Fruit fly (Drosophila melanogaster): ENCODE results near the gene naz.

Gene naz

dm6 chr3R:18298900-18299321 lies 29.8 kb downstream of the naz start, which contains the start of gene Dlc90F (continued):
- no peak for TF ChIP-seq BtbVII (GFP tag; optimal IDR thresholded peaks at IDR 0.05)
- peak; percentile 34 for TF ChIP-seq Fer2 (tag; optimal IDR thresholded peaks at IDR 0.05)
- peak; percentile 41 for TF ChIP-seq CG16863 (GFP tag; optimal IDR thresholded peaks at IDR 0.05)
- peak; percentile 62 for TF ChIP-seq Oaz (GFP tag; IDR thresholded peaks at IDR 0.05)
- TF ChIP-seq bigmax (GFP tag; optimal IDR thresholded peaks at IDR 0.05), result peak; percentile 27
- TF ChIP-seq her (GFP tag; optimal IDR thresholded peaks at IDR 0.05), result peak; percentile 54
- TF ChIP-seq CG12219 (GFP tag; optimal IDR thresholded peaks at IDR 0.05), result no peak
- no peak for TF ChIP-seq CG8359 (GFP tag; optimal IDR thresholded peaks at IDR 0.05; ENCODE audit: borderline replicate concordance)
- 0 out of 3 replicates have a peak, but pooled peaks have one; percentile 39 for TF ChIP-seq otp (GFP tag; IDR thresholded peaks at IDR 0.05)
- no peak for TF ChIP-seq pita (GFP tag; optimal IDR thresholded peaks at IDR 0.05)
- TF ChIP-seq CG12744 (GFP tag; optimal IDR thresholded peaks at IDR 0.05), result peak; percentile 64
- no peak for TF ChIP-seq Hey (tag; optimal IDR thresholded peaks at IDR 0.05)
- peak; percentile 13 for TF ChIP-seq CG6654 (GFP tag; optimal IDR thresholded peaks at IDR 0.05)
- TF ChIP-seq CG32532 (GFP tag; IDR thresholded peaks at IDR 0.05), result peak; percentile 84
- TF ChIP-seq CG18764 (GFP tag; optimal IDR thresholded peaks at IDR 0.05), result peak; percentile 38
- no peak for TF ChIP-seq CG6813 (GFP tag; optimal IDR thresholded peaks at IDR 0.05)
- peak; percentile 11 for TF ChIP-seq CG17912 (GFP tag; optimal IDR thresholded peaks at IDR 0.05)
- peak; percentile 53 for TF ChIP-seq Dad (GFP tag; optimal IDR thresholded peaks at IDR 0.05)
- TF ChIP-seq CG16815 (GFP tag; optimal IDR thresholded peaks at IDR 0.05), result peak; percentile 64
- TF ChIP-seq Abd-B (GFP tag; optimal IDR thresholded peaks at IDR 0.05), result peak; percentile 95
- peak; percentile 12 for TF ChIP-seq Asciz (GFP tag; optimal IDR thresholded peaks at IDR 0.05)
- no peak for TF ChIP-seq CG15269 (tag; optimal IDR thresholded peaks at IDR 0.05)
- TF ChIP-seq ac (GFP tag; optimal IDR thresholded peaks at IDR 0.05), result no peak
- TF ChIP-seq CG10565 (GFP tag; optimal IDR thresholded peaks at IDR 0.05), result no peak
- peak; percentile 67 for TF ChIP-seq Tbp (GFP tag; optimal IDR thresholded peaks at IDR 0.05)
- peak; percentile 67 for TF ChIP-seq B-H2 (GFP tag; optimal IDR thresholded peaks at IDR 0.05)
- TF ChIP-seq chinmo (GFP tag; IDR thresholded peaks at IDR 0.05; ENCODE audit: partially characterized antibody), result no peak
- TF ChIP-seq tap (tag; optimal IDR thresholded peaks at IDR 0.05), result no peak
- TF ChIP-seq CG7928 (GFP tag; optimal IDR thresholded peaks at IDR 0.05), result peak; percentile 67
- peak; percentile 67 for TF ChIP-seq pb (GFP tag; optimal IDR thresholded peaks at IDR 0.05)
- TF ChIP-seq CG2678 (tag; optimal IDR thresholded peaks at IDR 0.05), result peak; percentile 76
- TF ChIP-seq CG3163 (GFP tag; optimal IDR thresholded peaks at IDR 0.05), result peak; percentile 55
- TF ChIP-seq CG3995 (GFP tag; optimal IDR thresholded peaks at IDR 0.05), result peak; percentile 65
- no peak for TF ChIP-seq zf30C (GFP tag; optimal IDR thresholded peaks at IDR 0.05)
- peak; percentile 90 for TF ChIP-seq CoRest (tag; optimal IDR thresholded peaks at IDR 0.05)
- peak; percentile 79 for TF ChIP-seq CG11504 (tag; optimal IDR thresholded peaks at IDR 0.05)
- peak; percentile 87 for TF ChIP-seq CG30403 (GFP tag; optimal IDR thresholded peaks at IDR 0.05)
- TF ChIP-seq Taf1 (GFP tag; IDR thresholded peaks at IDR 0.05), result peak; percentile 53; the same call in 1 of the 2 replicates
- peak; percentile 70; the same call in 1 of the 2 replicates for TF ChIP-seq stc (GFP tag; IDR thresholded peaks at IDR 0.05)
- TF ChIP-seq CG8478 (optimal IDR thresholded peaks at IDR 0.05), result no peak
- peak; percentile 81 for TF ChIP-seq CG17829 (tag; optimal IDR thresholded peaks at IDR 0.05)
- TF ChIP-seq Hmx (GFP tag; optimal IDR thresholded peaks at IDR 0.05), result peak; percentile 24
- peak; percentile 49 for TF ChIP-seq ATbp (GFP tag; optimal IDR thresholded peaks at IDR 0.05)
- peak; percentile 77 for TF ChIP-seq slp2 (GFP tag; optimal IDR thresholded peaks at IDR 0.05)
- no peak for TF ChIP-seq zen2 (GFP tag; IDR thresholded peaks at IDR 0.05; ENCODE audit: partially characterized antibody)
- TF ChIP-seq CG12942 (GFP tag; optimal IDR thresholded peaks at IDR 0.05), result peak; percentile 69
- peak; percentile 87 for TF ChIP-seq CG9609 (GFP tag; optimal IDR thresholded peaks at IDR 0.05)
- peak; percentile 76 for TF ChIP-seq sug (tag; optimal IDR thresholded peaks at IDR 0.05)
- peak; percentile 77; the same call in 2 of the 3 replicates for TF ChIP-seq H15 (GFP tag; IDR thresholded peaks at IDR 0.05)
- no peak for TF ChIP-seq fd64A (GFP tag; optimal IDR thresholded peaks at IDR 0.05)
- peak; percentile 67 for TF ChIP-seq twi (tag; optimal IDR thresholded peaks at IDR 0.05)

Data from whole organism, embryonic.